Worm (Caenorhabditis elegans) whole organism, young adult: Measurements from ENCODE around the gene fbxa-111.

ENCODE experiments used
- F23B12.7 ChIP-seq: sonication (generic microtip); optimal IDR thresholded peaks from 2 replicates; lab custom pipeline; 2017; ENCODE audit warnings: missing genetic modification characterization, mild to moderate bottlenecking, missing compliant biosample characterization, antibody characterized with exemption, moderate library complexity; ENCODE audit not compliant: insufficient read depth
- F33H1.4 ChIP-seq: fragments of 200-800 bp; sonication (Bioruptor generic); IDR thresholded peaks from 2 replicates; pipeline ENCODE4 v1.3.6; 2022; ENCODE audit warnings: missing genetic modification reagents, missing genetic modification characterization, missing compliant biosample characterization
- F37B4.10 ChIP-seq: fragments of 200-800 bp; sonication (Bioruptor generic); IDR thresholded peaks from 2 replicates; pipeline ENCODE4 v1.3.6; 2022; ENCODE audit warnings: missing genetic modification characterization, missing compliant biosample characterization
- F55B11.4 ChIP-seq: sonication (generic microtip); optimal IDR thresholded peaks from 2 replicates; lab custom pipeline; 2016; ENCODE audit warnings: missing compliant biosample characterization, missing genetic modification characterization, borderline replicate concordance; ENCODE audit not compliant: insufficient read depth
- F57A8.1 ChIP-seq: fragments of 200-800 bp; sonication (Bioruptor generic); optimal IDR thresholded peaks from 2 replicates; lab custom pipeline; 2018; ENCODE audit warnings: mild to moderate bottlenecking, missing genetic modification characterization, moderate library complexity, missing compliant biosample characterization
- F57C9.4 ChIP-seq: sonication (generic microtip); optimal IDR thresholded peaks from 2 replicates; lab custom pipeline; 2017; ENCODE audit warnings: mild to moderate bottlenecking, missing genetic modification characterization, missing compliant biosample characterization
- T07F8.4 ChIP-seq: sonication (generic microtip); optimal IDR thresholded peaks from 2 replicates; lab custom pipeline; 2016; ENCODE audit warnings: mild to moderate bottlenecking, missing genetic modification characterization, moderate library complexity, missing compliant biosample characterization
- T26A5.8 ChIP-seq: sonication (generic microtip); optimal IDR thresholded peaks from 2 replicates; lab custom pipeline; 2016; ENCODE audit warnings: missing genetic modification characterization, missing compliant biosample characterization
- Y79H2A.3 ChIP-seq: fragments of 200-800 bp; sonication (Bioruptor generic); conservative IDR thresholded peaks from 2 replicates; pipeline ENCODE4 v1.3.6; 2022; ENCODE audit warnings: missing genetic modification reagents, missing genetic modification characterization, missing compliant biosample characterization
- akir-1 ChIP-seq: fragments of 200-800 bp; sonication (Bioruptor generic); optimal IDR thresholded peaks from 2 replicates; lab custom pipeline; 2018; ENCODE audit warnings: mild to moderate bottlenecking, missing genetic modification characterization, moderate library complexity, missing compliant biosample characterization
- aptf-2 ChIP-seq: fragments of 200-800 bp; sonication (Bioruptor generic); conservative IDR thresholded peaks from 2 replicates; pipeline ENCODE4 v1.3.6; 2022; ENCODE audit warnings: missing genetic modification reagents, missing genetic modification characterization, missing compliant biosample characterization
- atf-7 ChIP-seq: sonication (generic microtip); optimal IDR thresholded peaks from 2 replicates; lab custom pipeline; 2017; ENCODE audit warnings: mild to moderate bottlenecking, missing genetic modification characterization, missing compliant biosample characterization
- attf-3 ChIP-seq: fragments of 200-800 bp; sonication (Bioruptor generic); conservative IDR thresholded peaks from 2 replicates; pipeline ENCODE4 v1.3.6; 2022; ENCODE audit warnings: missing genetic modification reagents, missing genetic modification characterization, missing compliant biosample characterization
- cebp-2 ChIP-seq: fragments of 200-800 bp; sonication (Bioruptor generic); IDR thresholded peaks from 2 replicates; pipeline ENCODE4 v1.3.6; 2022; ENCODE audit warnings: missing genetic modification characterization, missing compliant biosample characterization
- ceh-79 ChIP-seq: sonication (generic microtip); optimal IDR thresholded peaks from 2 replicates; lab custom pipeline; 2017; ENCODE audit warnings: mild to moderate bottlenecking, missing genetic modification characterization, missing compliant biosample characterization
- chd-7 ChIP-seq: sonication (generic microtip); optimal IDR thresholded peaks from 2 replicates; lab custom pipeline; 2016; ENCODE audit warnings: mild to moderate bottlenecking, missing genetic modification characterization, moderate library complexity, missing compliant biosample characterization
- dox-1 ChIP-seq: fragments of 200-800 bp; sonication (Bioruptor generic); IDR thresholded peaks from 2 replicates; pipeline ENCODE4 v1.3.6; 2022; ENCODE audit warnings: missing genetic modification reagents, missing genetic modification characterization, missing compliant biosample characterization
- dpl-1 ChIP-seq: fragments of 150-350 bp; optimal IDR thresholded peaks from 2 replicates; lab custom pipeline; 2014; ENCODE audit warnings: missing biosample characterization, missing genetic modification reagents, missing genetic modification characterization
- egl-18 ChIP-seq: fragments of 200-800 bp; sonication (Bioruptor generic); IDR thresholded peaks from 2 replicates; pipeline ENCODE4 v1.3.6; 2022; ENCODE audit warnings: missing genetic modification reagents, missing genetic modification characterization, missing compliant biosample characterization
- lag-1 ChIP-seq: fragments of 200-800 bp; sonication (Bioruptor generic); IDR thresholded peaks from 2 replicates; pipeline ENCODE4 v1.3.6; 2022; ENCODE audit warnings: missing genetic modification reagents, missing genetic modification characterization, missing compliant biosample characterization
- let-607 ChIP-seq, 2 experiments: fragments of 200-800 bp in 1 of 2; sonication (Bioruptor generic) in 1 of 2; sonication (generic microtip) in 1 of 2; optimal IDR thresholded peaks; 2 replicates each; lab custom pipeline; 2016 to 2018; ENCODE audit warnings: mild to moderate bottlenecking in 2 of 2, missing compliant biosample characterization in 2 of 2, missing genetic modification characterization in 2 of 2, moderate library complexity in 2 of 2, missing genotype in 1 of 2
- lin-26 ChIP-seq: fragments of 200-800 bp; sonication (Bioruptor generic); IDR thresholded peaks from 2 replicates; pipeline ENCODE4 v1.3.6; 2022; ENCODE audit warnings: missing genetic modification reagents, missing genetic modification characterization, missing compliant biosample characterization
- lin-35 ChIP-seq, 3 experiments: fragments of 150-350 bp in 2 of 3; sonication (generic microtip) in 1 of 3; optimal IDR thresholded peaks; 2 replicates each; lab custom pipeline; 2014 to 2018; ENCODE audit warnings: missing biosample characterization in 3 of 3, missing genetic modification characterization in 3 of 3, missing genetic modification reagents in 3 of 3
- lir-1 ChIP-seq: fragments of 200-800 bp; sonication (Bioruptor generic); conservative IDR thresholded peaks from 2 replicates; pipeline ENCODE4 v1.3.6; 2022; ENCODE audit warnings: missing genetic modification reagents, missing genetic modification characterization, missing compliant biosample characterization
- lsy-27 ChIP-seq: sonication (generic microtip); optimal IDR thresholded peaks from 2 replicates; lab custom pipeline; 2017; ENCODE audit warnings: missing genetic modification characterization, mild to moderate bottlenecking, missing compliant biosample characterization, antibody characterized with exemption, missing genotype, borderline replicate concordance; ENCODE audit not compliant: insufficient read depth
- madf-6 ChIP-seq: fragments of 200-800 bp; sonication (Bioruptor generic); IDR thresholded peaks from 2 replicates; pipeline ENCODE4 v1.3.6; 2022; ENCODE audit warnings: missing genetic modification reagents, missing genetic modification characterization, missing compliant biosample characterization
- mes-4 ChIP-seq: sonication (generic microtip); optimal IDR thresholded peaks from 2 replicates; lab custom pipeline; 2016; ENCODE audit warnings: missing genotype, missing genetic modification characterization, missing compliant biosample characterization
- nfya-2 ChIP-seq: fragments of 200-800 bp; sonication (Bioruptor generic); IDR thresholded peaks from 2 replicates; pipeline ENCODE4 v1.3.6; 2022; ENCODE audit warnings: missing genetic modification reagents, missing genetic modification characterization, missing compliant biosample characterization
- nfyb-1 ChIP-seq: fragments of 200-800 bp; sonication (Bioruptor generic); IDR thresholded peaks from 2 replicates; pipeline ENCODE4 v1.3.6; 2022; ENCODE audit warnings: missing genetic modification reagents, missing genetic modification characterization, missing compliant biosample characterization
- nhr-80 ChIP-seq: sonication (generic microtip); optimal IDR thresholded peaks from 2 replicates; lab custom pipeline; 2016; ENCODE audit warnings: missing genetic modification characterization, missing compliant biosample characterization
- rec-8 ChIP-seq, 2 experiments: sonication (generic microtip); optimal IDR thresholded peaks; 2 replicates each; lab custom pipeline; 2016; ENCODE audit warnings: mild to moderate bottlenecking in 2 of 2, missing genetic modification characterization in 2 of 2, missing genetic modification reagents in 2 of 2, missing genotype in 2 of 2, missing biosample characterization in 1 of 2, missing compliant biosample characterization in 1 of 2, moderate library complexity in 1 of 2
- snpc-1.3 ChIP-seq: sonication (generic microtip); optimal IDR thresholded peaks from 2 replicates; lab custom pipeline; 2017; ENCODE audit warnings: missing genetic modification characterization, mild to moderate bottlenecking, missing compliant biosample characterization, antibody characterized with exemption, moderate library complexity, missing genotype, missing genetic modification reagents; ENCODE audit not compliant: insufficient read depth
- somi-1 ChIP-seq: fragments of 200-800 bp; sonication (Bioruptor generic); optimal IDR thresholded peaks from 2 replicates; lab custom pipeline; 2018; ENCODE audit warnings: mild to moderate bottlenecking, missing genetic modification characterization, missing compliant biosample characterization
- sptf-2 ChIP-seq: fragments of 200-800 bp; sonication (Bioruptor generic); optimal IDR thresholded peaks from 2 replicates; lab custom pipeline; 2018; ENCODE audit warnings: mild to moderate bottlenecking, missing genetic modification characterization, missing compliant biosample characterization
- ztf-25 ChIP-seq: fragments of 200-800 bp; sonication (Bioruptor generic); IDR thresholded peaks from 2 replicates; pipeline ENCODE4 v1.3.6; 2022; ENCODE audit warnings: missing genetic modification reagents, missing genetic modification characterization, missing compliant biosample characterization
- ztf-3 ChIP-seq: fragments of 200-800 bp; sonication (Bioruptor generic); optimal IDR thresholded peaks from 2 replicates; lab custom pipeline; 2018; ENCODE audit warnings: mild to moderate bottlenecking, missing genetic modification characterization, missing compliant biosample characterization

The fbxa-111 gene

DNA sequence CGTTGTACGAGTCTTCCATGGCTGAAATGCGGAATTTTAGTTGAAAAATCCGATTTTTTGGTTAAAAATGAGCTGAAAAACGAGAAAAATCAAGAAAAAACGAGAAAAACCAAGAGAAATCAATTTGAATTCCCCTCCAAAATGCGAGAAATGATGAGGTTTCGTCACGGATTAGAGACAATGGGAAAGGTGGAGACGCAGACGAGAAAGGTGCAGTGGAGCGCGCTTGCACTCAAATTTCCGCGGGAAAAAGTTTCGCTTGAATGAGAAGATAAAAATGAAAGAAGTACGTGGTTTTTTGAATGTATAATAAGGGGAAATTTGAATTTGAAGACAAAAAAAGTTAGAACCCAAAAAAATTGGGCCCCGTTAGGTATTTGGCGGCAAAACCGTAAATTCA is 16.1 kb upstream of the fbxa-111 start, which contains the start of gene efl-1 (continued):
- TF ChIP-seq nhr-80 (tag; lab: Kevin White, UChicago): no peak
- TF ChIP-seq lag-1 (GFP tag; lab: Robert Waterston, UW): no peak
- no peak for TF ChIP-seq attf-3 (GFP tag; lab: Robert Waterston, UW)
- TF ChIP-seq T07F8.4 (tag; lab: Kevin White, UChicago): no peak
- no peak for TF ChIP-seq mes-4 (tag; lab: Kevin White, UChicago)
- no peak for TF ChIP-seq atf-7 (tag; lab: Kevin White, UChicago)
- 0 out of 2 replicates have a peak, but pooled peaks have one; percentile 35 for TF ChIP-seq F33H1.4 (GFP tag; lab: Robert Waterston, UW)
- TF ChIP-seq dox-1 (GFP tag; lab: Robert Waterston, UW): peak; percentile 85
- no peak for TF ChIP-seq lin-26 (GFP tag; lab: Robert Waterston, UW)

DNA sequence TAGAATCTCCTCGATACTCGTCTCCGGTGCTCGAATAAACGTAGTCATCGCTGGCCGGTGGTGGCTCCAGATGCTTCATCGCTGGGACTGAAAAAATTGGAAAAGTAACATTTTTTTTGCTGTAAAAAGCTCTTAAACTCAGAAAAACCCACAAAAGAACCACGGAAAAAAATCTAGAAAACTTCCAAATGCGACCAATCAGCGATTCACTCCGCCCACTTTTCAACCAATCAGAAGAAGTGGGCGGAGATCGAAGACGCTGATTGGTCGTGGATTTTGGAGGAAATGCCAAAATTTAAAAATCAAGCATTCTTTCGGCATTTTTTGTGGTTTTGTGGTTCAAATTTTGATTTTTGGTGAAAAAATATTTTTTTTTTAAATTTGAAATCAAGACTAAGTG is 9.5 kb upstream of the fbxa-111 start:
- TF ChIP-seq nfyb-1 (GFP tag; lab: Robert Waterston, UW) (peak; percentile 15; the same call in 1 of the 2 replicates), somi-1 (no peak)

DNA sequence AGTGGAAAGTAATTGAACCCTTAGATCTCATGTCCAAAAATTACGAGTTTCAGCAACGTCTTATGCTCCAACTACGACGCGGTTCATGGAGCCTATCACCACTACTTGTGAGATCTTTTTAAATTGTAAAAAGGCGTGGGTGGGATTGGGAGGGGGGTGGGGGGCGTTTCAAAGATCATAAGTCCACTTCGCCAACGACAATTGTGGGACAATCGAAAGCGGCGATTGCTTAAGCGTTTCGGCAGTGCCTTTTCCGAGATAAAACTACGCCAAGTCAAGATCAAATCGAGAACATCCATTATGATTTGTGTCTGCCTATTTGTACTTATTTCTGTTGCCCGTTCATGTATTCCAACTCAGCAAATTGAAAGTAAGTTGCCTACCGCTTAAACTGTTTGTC is 6.7 kb upstream of the fbxa-111 start, which contains the start of gene clec-239:
TSS of gene clec-239 (plus strand) at position 301 of the 400 bp plus-strand sequence.
- no peak for TF ChIP-seq ztf-25
- TF ChIP-seq cebp-2 (GFP tag; lab: Robert Waterston, UW): no peak
- no peak for TF ChIP-seq snpc-1.3
- TF ChIP-seq aptf-2 (GFP tag; lab: Robert Waterston, UW): no peak
- TF ChIP-seq Y79H2A.3 (GFP tag; lab: Robert Waterston, UW): no peak
- no peak for TF ChIP-seq F37B4.10 (GFP tag; lab: Robert Waterston, UW)
- TF ChIP-seq rec-8 (tag; optimal IDR thresholded peaks at IDR 0.05; lab: Kevin White, UChicago): no peak
- no peak for TF ChIP-seq T07F8.4 (tag; lab: Kevin White, UChicago)
- TF ChIP-seq lsy-27 (tag; lab: Kevin White, UChicago): no peak
- TF ChIP-seq dpl-1 (GFP tag; lab: Kevin White, UChicago): no peak
- no peak for TF ChIP-seq F23B12.7 (tag; lab: Kevin White, UChicago)
- no peak for TF ChIP-seq chd-7 (tag; lab: Kevin White, UChicago)
- TF ChIP-seq F57C9.4 (tag; lab: Kevin White, UChicago): no peak
- TF ChIP-seq madf-6 (GFP tag; lab: Robert Waterston, UW): no peak
- TF ChIP-seq lin-35 (GFP tag; optimal IDR thresholded peaks at IDR 0.05; lab: Kevin White, UChicago): no peak
- TF ChIP-seq nfya-2: no peak

DNA sequence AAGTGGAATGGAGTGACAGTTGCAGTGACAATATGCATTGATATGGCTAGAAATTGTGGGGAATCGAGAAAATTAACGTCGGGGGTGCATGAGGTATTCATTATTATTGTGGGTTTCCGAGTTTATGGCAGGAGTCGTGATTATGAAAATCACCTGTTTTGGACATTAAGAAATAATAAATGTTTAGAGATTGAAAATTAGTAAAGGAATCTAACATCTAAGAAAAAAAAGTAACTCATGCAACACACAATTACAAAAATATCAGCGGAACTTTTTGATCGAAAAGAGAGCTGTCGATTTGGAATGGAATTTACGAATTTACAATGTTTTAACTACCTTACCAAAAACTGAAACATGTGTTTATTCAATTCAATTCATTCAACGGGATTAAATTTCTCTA is 5.3 kb upstream of the fbxa-111 start, which contains the start of gene srh-206:
TSS of gene srh-206 (minus strand) at position 101 of the 400 bp plus-strand sequence.
- no peak for TF ChIP-seq T26A5.8 (tag; lab: Kevin White, UChicago)
- no peak for TF ChIP-seq nfyb-1 (GFP tag; lab: Robert Waterston, UW)
- no peak for TF ChIP-seq lir-1 (GFP tag; lab: Robert Waterston, UW)
- TF ChIP-seq let-607 (tag; optimal IDR thresholded peaks at IDR 0.05; lab: Kevin White, UChicago): no peak
- TF ChIP-seq F37B4.10 (GFP tag; lab: Robert Waterston, UW): no peak
- TF ChIP-seq ztf-3: no peak
- no peak for TF ChIP-seq egl-18 (GFP tag; lab: Robert Waterston, UW)
- no peak for TF ChIP-seq ceh-79
- no peak for TF ChIP-seq ztf-25
- TF ChIP-seq sptf-2: no peak
- TF ChIP-seq F55B11.4 (tag; lab: Kevin White, UChicago): no peak
- no peak for TF ChIP-seq mes-4 (tag; lab: Kevin White, UChicago)
- TF ChIP-seq F57A8.1: no peak
- TF ChIP-seq lsy-27 (tag; lab: Kevin White, UChicago): no peak
- no peak for TF ChIP-seq akir-1
